Worm (Caenorhabditis elegans) whole organism, midembryonic: ENCODE measurements around the gene C45B2.3.

Experiments used
- flt-1 ChIP-seq: fragments of 200-800 bp; sonication (Bioruptor generic); IDR thresholded peaks from 2 replicates; pipeline ENCODE4 v1.3.6; 2022; ENCODE audit warnings: missing genetic modification characterization, missing compliant biosample characterization
- med-1 ChIP-seq: sonication (generic microtip); optimal IDR thresholded peaks from 2 replicates; lab custom pipeline; 2017; ENCODE audit warnings: missing genetic modification characterization, mild to moderate bottlenecking, missing compliant biosample characterization, antibody characterized with exemption, missing genetic modification reagents; ENCODE audit not compliant: insufficient read depth
- ref-1 ChIP-seq: fragments of 200-800 bp; sonication (Bioruptor generic); conservative IDR thresholded peaks from 2 replicates; pipeline ENCODE4 v1.3.6; 2022; ENCODE audit warnings: missing genetic modification reagents, missing genetic modification characterization, missing compliant biosample characterization
- tab-1 ChIP-seq: fragments of 200-800 bp; sonication (Bioruptor generic); IDR thresholded peaks from 2 replicates; pipeline ENCODE4 v1.3.6; 2022; ENCODE audit warnings: missing genetic modification characterization, missing compliant biosample characterization
- ztf-23 ChIP-seq: fragments of 200-800 bp; sonication (Bioruptor generic); IDR thresholded peaks from 2 replicates; pipeline ENCODE4 v1.3.6; 2022; ENCODE audit warnings: missing genetic modification reagents, missing genetic modification characterization, missing compliant biosample characterization

ce11 chrX:6082660-6083059 is at the start of gene C45B2.3:
- no peak for TF ChIP-seq flt-1 (GFP tag; lab: Robert Waterston, UW)
- no peak for TF ChIP-seq tab-1 (GFP tag; lab: Robert Waterston, UW)
- TF ChIP-seq ref-1 (GFP tag; lab: Robert Waterston, UW), result no peak
- TF ChIP-seq med-1 (GFP tag; lab: Kevin White, UChicago), result no peak
- no peak for TF ChIP-seq ztf-23 (GFP tag; lab: Robert Waterston, UW)
